Fruit fly (Drosophila melanogaster) whole organism, embryonic: Measurements from ENCODE around the gene Obp99d.

ENCODE experiments used
- Adf1 ChIP-seq: fragments of 200-800 bp; sonication (Bioruptor generic); IDR thresholded peaks from 2 replicates; pipeline ENCODE4 v1.3.6; 2022; ENCODE audit warnings: missing biosample characterization, missing genetic modification characterization
- Bgb ChIP-seq: fragments of 200-800 bp; sonication (Bioruptor generic); IDR thresholded peaks from 2 replicates; pipeline ENCODE4 v1.3.6; 2022; ENCODE audit warnings: missing biosample characterization, missing genetic modification characterization; ENCODE audit not compliant: partially characterized antibody
- CG10321 ChIP-seq: fragments of 200-800 bp; sonication (Bioruptor generic); IDR thresholded peaks from 2 replicates; pipeline ENCODE4 v1.3.6; 2022; ENCODE audit warnings: missing biosample characterization, missing genetic modification characterization
- CG14710 ChIP-seq: fragments of 200-800 bp; sonication (Bioruptor generic); optimal IDR thresholded peaks from 3 replicates; lab custom pipeline; 2019; ENCODE audit warnings: missing biosample characterization, mild to moderate bottlenecking, missing genetic modification characterization, moderate library complexity
- CG15479 ChIP-seq: fragments of 200-800 bp; sonication (Bioruptor generic); optimal IDR thresholded peaks from 3 replicates; lab custom pipeline; 2019; ENCODE audit warnings: missing biosample characterization, mild to moderate bottlenecking, missing genetic modification characterization, moderate library complexity
- CG16813 ChIP-seq: fragments of 200-800 bp; sonication (Bioruptor generic); IDR thresholded peaks from 3 replicates; pipeline ENCODE4 v1.3.6; 2022; ENCODE audit warnings: missing biosample characterization, missing genetic modification characterization; ENCODE audit not compliant: partially characterized antibody
- CG17328 ChIP-seq: fragments of 200-800 bp; sonication (Bioruptor generic); IDR thresholded peaks from 2 replicates; pipeline ENCODE4 v1.3.6; 2022; ENCODE audit warnings: missing biosample characterization, missing genetic modification characterization
- CG1832 ChIP-seq: fragments of 200-800 bp; sonication (Bioruptor generic); optimal IDR thresholded peaks from 2 replicates; lab custom pipeline; 2017; ENCODE audit warnings: missing biosample characterization, mild to moderate bottlenecking, missing genetic modification characterization, inconsistent platforms
- CG32767 ChIP-seq: fragments of 200-800 bp; sonication (Bioruptor generic); IDR thresholded peaks from 2 replicates; pipeline ENCODE4 v1.3.6; 2022; ENCODE audit warnings: missing biosample characterization, missing genetic modification characterization
- CG34224 ChIP-seq: fragments of 200-800 bp; sonication (Bioruptor generic); IDR thresholded peaks from 3 replicates; pipeline ENCODE4 v1.3.6; 2022; ENCODE audit warnings: missing biosample characterization, missing genetic modification characterization; ENCODE audit not compliant: partially characterized antibody
- CG6791 ChIP-seq: fragments of 200-800 bp; sonication (Bioruptor generic); IDR thresholded peaks from 3 replicates; pipeline ENCODE4 v1.3.6; 2022; ENCODE audit warnings: missing biosample characterization, missing genetic modification characterization; ENCODE audit not compliant: partially characterized antibody
- CG7372 ChIP-seq: fragments of 200-800 bp; sonication (Bioruptor generic); IDR thresholded peaks from 2 replicates; pipeline ENCODE4 v1.3.6; 2022; ENCODE audit warnings: missing biosample characterization, missing genetic modification characterization
- CG8478 ChIP-seq: fragments of >200 bp; optimal IDR thresholded peaks from 2 replicates; lab custom pipeline; 2018
- CG9609 ChIP-seq: fragments of 200-800 bp; sonication (Bioruptor generic); optimal IDR thresholded peaks from 3 replicates; lab custom pipeline; 2016; ENCODE audit warnings: missing biosample characterization, missing genetic modification characterization
- D ChIP-seq, 2 experiments: fragments of 200-800 bp in 1 of 2; fragments of >200 bp in 1 of 2; sonication (Bioruptor generic) in 1 of 2; optimal IDR thresholded peaks; 2 replicates in 1 of 2; 3 replicates in 1 of 2; lab custom pipeline; 2017; ENCODE audit warnings: mild to moderate bottlenecking in 1 of 2, missing biosample characterization in 1 of 2, missing genetic modification characterization in 1 of 2, missing genetic modification reagents in 1 of 2
- Deaf1 ChIP-seq: fragments of 200-800 bp; optimal IDR thresholded peaks from 3 replicates; lab custom pipeline; 2019; ENCODE audit warnings: missing biosample characterization, mild to moderate bottlenecking, missing genetic modification characterization, moderate library complexity
- Dll ChIP-seq: fragments of 200-800 bp; sonication (Bioruptor generic); IDR thresholded peaks from 4 replicates; pipeline ENCODE4 v1.3.6; 2022; ENCODE audit warnings: missing biosample characterization, missing genetic modification characterization; ENCODE audit not compliant: partially characterized antibody
- Dp ChIP-seq: fragments of 200-800 bp; sonication (Bioruptor generic); optimal IDR thresholded peaks from 2 replicates; lab custom pipeline; 2018; ENCODE audit warnings: missing biosample characterization, mild to moderate bottlenecking, missing genetic modification characterization, moderate library complexity
- E2f1 ChIP-seq: fragments of 200-800 bp; sonication (Bioruptor generic); IDR thresholded peaks from 2 replicates; pipeline ENCODE4 v1.3.6; 2022; ENCODE audit warnings: missing biosample characterization, missing genetic modification characterization
- Elba2 ChIP-seq: fragments of 200-800 bp; sonication (Bioruptor generic); optimal IDR thresholded peaks from 3 replicates; lab custom pipeline; 2016; ENCODE audit warnings: missing biosample characterization, missing genetic modification characterization
- Med ChIP-seq: fragments of 200-800 bp; sonication (Bioruptor generic); peaks from one replicate; lab custom pipeline; 2016; ENCODE audit warnings: missing biosample characterization, missing genetic modification characterization, mild to moderate bottlenecking, inconsistent platforms, moderate library complexity
- NFAT ChIP-seq: fragments of 200-800 bp; sonication (Bioruptor generic); IDR thresholded peaks from 2 replicates; pipeline ENCODE4 v1.3.6; 2022; ENCODE audit warnings: missing biosample characterization, missing genetic modification characterization
- Nf-YA ChIP-seq: fragments of 200-800 bp; sonication (Bioruptor generic); IDR thresholded peaks from 2 replicates; pipeline ENCODE4 v1.3.6; 2022; ENCODE audit warnings: missing biosample characterization, missing genetic modification characterization
- Nf-YB ChIP-seq: fragments of 200-800 bp; sonication (Bioruptor generic); optimal IDR thresholded peaks from 3 replicates; lab custom pipeline; 2019; ENCODE audit warnings: missing biosample characterization, mild to moderate bottlenecking, missing genetic modification characterization, moderate library complexity
- Nf-YC ChIP-seq: fragments of 200-800 bp; optimal IDR thresholded peaks from 3 replicates; lab custom pipeline; 2019; ENCODE audit warnings: missing biosample characterization, mild to moderate bottlenecking, missing genetic modification characterization, moderate library complexity
- Stat92E ChIP-seq, 3 experiments: fragments of >200 bp in 2 of 3; fragments of 200-800 bp in 1 of 3; sonication (Bioruptor generic) in 1 of 3; optimal IDR thresholded peaks; 2 replicates each; lab custom pipeline; 2017 to 2019; ENCODE audit warnings: missing biosample characterization in 3 of 3, missing genetic modification characterization in 3 of 3, mild to moderate bottlenecking in 1 of 3, moderate library complexity in 1 of 3
- Trl ChIP-seq, 3 experiments: fragments of >200 bp in 2 of 3; fragments of 200-800 bp in 1 of 3; sonication (Bioruptor generic) in 1 of 3; optimal IDR thresholded peaks; 2 replicates in 1 of 3; 3 replicates in 2 of 3; lab custom pipeline; 2016 to 2017; ENCODE audit warnings: missing biosample characterization in 1 of 3, missing genetic modification characterization in 1 of 3
- Xbp1 ChIP-seq: fragments of 200-800 bp; sonication (Bioruptor generic); optimal IDR thresholded peaks from 3 replicates; lab custom pipeline; 2016; ENCODE audit warnings: missing biosample characterization, mild to moderate bottlenecking, missing genetic modification characterization
- aop ChIP-seq: fragments of 200-800 bp; sonication (Bioruptor generic); IDR thresholded peaks from 2 replicates; pipeline ENCODE4 v1.3.6; 2022; ENCODE audit warnings: missing biosample characterization, missing genetic modification characterization
- cg ChIP-seq: fragments of 200-800 bp; sonication (Bioruptor generic); optimal IDR thresholded peaks from 3 replicates; lab custom pipeline; 2019; ENCODE audit warnings: missing biosample characterization, mild to moderate bottlenecking, missing genetic modification characterization, moderate library complexity
- chinmo ChIP-seq: fragments of 200-800 bp; sonication (Bioruptor generic); IDR thresholded peaks from 4 replicates; pipeline ENCODE4 v1.3.6; 2022; ENCODE audit warnings: missing biosample characterization, missing genetic modification characterization; ENCODE audit not compliant: partially characterized antibody
- dmrt99B ChIP-seq: fragments of 200-800 bp; sonication (Bioruptor generic); optimal IDR thresholded peaks from 2 replicates; lab custom pipeline; 2018; ENCODE audit warnings: missing biosample characterization, mild to moderate bottlenecking, missing genetic modification characterization, moderate library complexity
- ewg ChIP-seq: fragments of 200-800 bp; sonication (Bioruptor generic); optimal IDR thresholded peaks from 3 replicates; lab custom pipeline; 2017; ENCODE audit warnings: mild to moderate bottlenecking, missing biosample characterization, missing genetic modification reagents, missing genetic modification characterization
- grau ChIP-seq: fragments of 200-800 bp; optimal IDR thresholded peaks from 3 replicates; lab custom pipeline; 2019; ENCODE audit warnings: missing biosample characterization, mild to moderate bottlenecking, missing genetic modification characterization, moderate library complexity
- lov ChIP-seq, 2 experiments: fragments of 200-800 bp in 1 of 2; fragments of >200 bp in 1 of 2; sonication (Bioruptor generic) in 1 of 2; IDR thresholded peaks in 1 of 2; optimal IDR thresholded peaks in 1 of 2; 2 replicates in 1 of 2; 3 replicates in 1 of 2; pipeline versions ENCODE4 v1.3.6 to Lab custom; 2017 to 2022; ENCODE audit warnings: missing biosample characterization in 1 of 2, missing genetic modification characterization in 1 of 2
- pan ChIP-seq, 4 experiments: fragments of >200 bp in 3 of 4; fragments of 200-800 bp in 1 of 4; sonication (Bioruptor generic) in 1 of 4; optimal IDR thresholded peaks in 3 of 4; IDR thresholded peaks in 1 of 4; 2 replicates each; pipeline versions ENCODE4 v1.3.6 to Lab custom; 2017 to 2022; ENCODE audit warnings: missing biosample characterization in 2 of 4, missing genetic modification characterization in 2 of 4, mixed read lengths in 1 of 4
- seq ChIP-seq: fragments of 200-800 bp; sonication (Bioruptor generic); IDR thresholded peaks from 2 replicates; pipeline ENCODE4 v1.3.6; 2022; ENCODE audit warnings: missing biosample characterization, missing genetic modification characterization
- shn ChIP-seq: fragments of 200-800 bp; sonication (Bioruptor generic); optimal IDR thresholded peaks from 3 replicates; lab custom pipeline; 2016; ENCODE audit warnings: missing biosample characterization, missing genetic modification characterization
- slp2 ChIP-seq: fragments of 200-800 bp; sonication (Bioruptor generic); optimal IDR thresholded peaks from 2 replicates; lab custom pipeline; 2016; ENCODE audit warnings: missing biosample characterization, missing genetic modification characterization
- yki ChIP-seq: fragments of >200 bp; optimal IDR thresholded peaks from 3 replicates; lab custom pipeline; 2018

Gene Obp99d

dm6 chr3R:29690960-29691527, 23.3 kb upstream of the Obp99d start (continued):
- TF ChIP-seq pan (optimal IDR thresholded peaks at IDR 0.05; lab: Kevin White, UChicago) (no peak), pan (GFP tag; optimal IDR thresholded peaks at IDR 0.05 in 1 of 2, IDR thresholded peaks at IDR 0.05 in 1 of 2) (no peak), Nf-YA (GFP tag; lab: Robert Waterston, UW) (0 out of 2 replicates have a peak, but pooled peaks have one; percentile 37), D (optimal IDR thresholded peaks at IDR 0.05; lab: Kevin White, UChicago) (peak; percentile 89), D (GFP tag; optimal IDR thresholded peaks at IDR 0.05; lab: Kevin White, UChicago) (no peak), Nf-YB (peak; percentile 95), Elba2 (GFP tag; lab: Kevin White, UChicago) (peak; percentile 79), CG17328 (GFP tag; lab: Robert Waterston, UW) (no peak), slp2 (GFP tag; lab: Kevin White, UChicago) (no peak), ewg (GFP tag; lab: Kevin White, UChicago) (peak; percentile 90), Dp (no peak), Bgb (GFP tag; lab: Robert Waterston, UW) (no peak), Adf1 (GFP tag; lab: Robert Waterston, UW) (peak; percentile 20; the same call in 1 of the 2 replicates), CG16813 (GFP tag; lab: Robert Waterston, UW) (0 out of 3 replicates have a peak, but pooled peaks have one; percentile 34), Dll (0 out of 4 replicates have a peak, but pooled peaks have one; percentile 28), CG9609 (GFP tag; lab: Kevin White, UChicago) (no peak), yki (peak; percentile 69), Deaf1 (peak; percentile 53), CG10321 (peak; percentile 82), CG1832 (GFP tag; lab: Kevin White, UChicago) (peak; percentile 93), Trl (optimal IDR thresholded peaks at IDR 0.05; lab: Kevin White, UChicago) (peak; percentile 67 to 87), Trl (GFP tag; optimal IDR thresholded peaks at IDR 0.05; lab: Kevin White, UChicago) (no peak), NFAT (GFP tag; lab: Robert Waterston, UW) (no peak), CG8478 (lab: Kevin White, UChicago) (peak; percentile 4), seq (GFP tag; lab: Robert Waterston, UW) (peak; percentile 59; the same call in 1 of the 2 replicates), cg (GFP tag; lab: Kevin White, UChicago) (peak; percentile 78)

- TF ChIP-seq CG7372 (GFP tag; lab: Robert Waterston, UW) (peak; percentile 74), Stat92E (GFP tag; optimal IDR thresholded peaks at IDR 0.05; lab: Kevin White, UChicago) (no peak), aop (GFP tag; lab: Robert Waterston, UW) (no peak), grau (tag; lab: Kevin White, UChicago) (peak; percentile 6), Deaf1 (peak; percentile 10), Nf-YC (tag; lab: Kevin White, UChicago) (peak; percentile 96), cg (GFP tag; lab: Kevin White, UChicago) (peak; percentile 81), Nf-YB (peak; percentile 96), Xbp1 (no peak), dmrt99B (tag; lab: Kevin White, UChicago) (peak; percentile 57), chinmo (0 out of 4 replicates have a peak, but pooled peaks have one; percentile 17), Dll (peak; percentile 38; the same call in 1 of the 4 replicates), CG14710 (tag; lab: Kevin White, UChicago) (no peak), Med (GFP tag; lab: Kevin White, UChicago) (peak; percentile 5), E2f1 (no peak), CG15479 (GFP tag; lab: Kevin White, UChicago) (peak; percentile 10), seq (GFP tag; lab: Robert Waterston, UW) (peak; percentile 84; the same call in 1 of the 2 replicates), Adf1 (GFP tag; lab: Robert Waterston, UW) (peak; percentile 91), Trl (optimal IDR thresholded peaks at IDR 0.05; lab: Kevin White, UChicago) (peak in 1 of 2 experiments; percentile 24), Trl (GFP tag; optimal IDR thresholded peaks at IDR 0.05; lab: Kevin White, UChicago) (no peak), CG6791 (0 out of 3 replicates have a peak, but pooled peaks have one; percentile 6), CG34224 (GFP tag; lab: Robert Waterston, UW) (0 out of 3 replicates have a peak, but pooled peaks have one; percentile 22), lov (optimal IDR thresholded peaks at IDR 0.05; lab: Kevin White, UChicago) (no peak), lov (GFP tag; IDR thresholded peaks at IDR 0.05; lab: Robert Waterston, UW) (no peak), shn (GFP tag; lab: Kevin White, UChicago) (no peak), CG32767 (GFP tag; lab: Robert Waterston, UW) (0 out of 2 replicates have a peak, but pooled peaks have one; percentile 15)
- TF ChIP-seq, all 482 proteins: peak for 17
These were observed 22.2 kb upstream of the Obp99d start, which contains the start of gene dmrt99B for dm6 chr3R:29692009-29692641. dmrt99B (plus strand) TSS chr3R:29692591.
